Worm (Caenorhabditis elegans) whole organism, L4 larva: ENCODE data around the gene cutl-11.
A peak's percentile ranks its signal among the peaks of the same experiment; 100 is the strongest.

Experiments used
- F10B5.3 ChIP-seq: sonication (generic microtip); optimal IDR thresholded peaks from 2 replicates; lab custom pipeline; 2016; ENCODE audit warnings: mild to moderate bottlenecking, missing genetic modification characterization, missing compliant biosample characterization
- F37D6.2 ChIP-seq: sonication (generic microtip); optimal IDR thresholded peaks from 2 replicates; lab custom pipeline; 2016; ENCODE audit warnings: mild to moderate bottlenecking, missing genetic modification characterization, missing compliant biosample characterization
- F49E8.2 ChIP-seq: sonication (generic microtip); optimal IDR thresholded peaks from 2 replicates; lab custom pipeline; 2016; ENCODE audit warnings: missing compliant biosample characterization, mild to moderate bottlenecking, missing genetic modification characterization, borderline replicate concordance
- Y105C5A.15 ChIP-seq: fragments of 200-800 bp; sonication (Bioruptor generic); IDR thresholded peaks from 2 replicates; pipeline ENCODE4 v1.3.6; 2022; ENCODE audit warnings: missing genetic modification characterization, missing compliant biosample characterization
- Y48G9A.11 ChIP-seq: fragments of 200-800 bp; sonication (Bioruptor generic); IDR thresholded peaks from 2 replicates; pipeline ENCODE4 v1.3.6; 2022; ENCODE audit warnings: missing genetic modification reagents, missing genetic modification characterization, missing compliant biosample characterization
- Y75B8A.6 ChIP-seq: fragments of 200-800 bp; sonication (Bioruptor generic); IDR thresholded peaks from 2 replicates; pipeline ENCODE4 v1.3.6; 2022; ENCODE audit warnings: missing genetic modification reagents, missing genetic modification characterization, missing compliant biosample characterization
- aha-1 ChIP-seq: fragments of 150-350 bp; peaks from one replicate; lab custom pipeline; 2014; ENCODE audit warnings: missing biosample characterization, missing genetic modification characterization
- ceh-20 ChIP-seq: fragments of 200-800 bp; sonication (Bioruptor generic); IDR thresholded peaks from 2 replicates; pipeline ENCODE4 v1.3.6; 2022; ENCODE audit warnings: missing genetic modification reagents, missing genetic modification characterization, missing compliant biosample characterization
- ceh-44 ChIP-seq: fragments of 200-800 bp; sonication (Bioruptor generic); IDR thresholded peaks from 2 replicates; pipeline ENCODE4 v1.3.6; 2022; ENCODE audit warnings: missing genetic modification reagents, missing genetic modification characterization, missing compliant biosample characterization
- cey-2 ChIP-seq: sonication (generic microtip); optimal IDR thresholded peaks from 3 replicates; lab custom pipeline; 2017; ENCODE audit warnings: missing genetic modification characterization, mild to moderate bottlenecking, missing compliant biosample characterization, antibody characterized with exemption, borderline replicate concordance; ENCODE audit not compliant: insufficient read depth
- daf-12 ChIP-seq: fragments of 150-350 bp; optimal IDR thresholded peaks from 2 replicates; lab custom pipeline; 2014; ENCODE audit warnings: missing biosample characterization, missing genetic modification reagents, missing genetic modification characterization
- daf-8 ChIP-seq: fragments of 200-800 bp; sonication (Bioruptor generic); IDR thresholded peaks from 2 replicates; pipeline ENCODE4 v1.3.6; 2022; ENCODE audit warnings: missing genetic modification characterization, missing compliant biosample characterization
- dmd-6 ChIP-seq: fragments of 200-800 bp; sonication (Bioruptor generic); IDR thresholded peaks from 2 replicates; pipeline ENCODE4 v1.3.6; 2022; ENCODE audit warnings: missing genetic modification reagents, missing genetic modification characterization, missing compliant biosample characterization
- dpl-1 ChIP-seq: fragments of 150-350 bp; optimal IDR thresholded peaks from 2 replicates; lab custom pipeline; 2014; ENCODE audit warnings: missing biosample characterization, missing genetic modification reagents, missing genetic modification characterization
- duxl-1 ChIP-seq: sonication (generic microtip); optimal IDR thresholded peaks from 2 replicates; lab custom pipeline; 2016; ENCODE audit warnings: mild to moderate bottlenecking, missing genetic modification characterization, moderate library complexity, missing compliant biosample characterization; ENCODE audit not compliant: poor library complexity
- fos-1 ChIP-seq: fragments of 150-350 bp; optimal IDR thresholded peaks from 2 replicates; lab custom pipeline; 2014; ENCODE audit warnings: missing biosample characterization, missing genetic modification characterization
- gei-8 ChIP-seq: fragments of 200-800 bp; sonication (Bioruptor generic); optimal IDR thresholded peaks from 2 replicates; lab custom pipeline; 2018; ENCODE audit warnings: mild to moderate bottlenecking, missing genetic modification characterization, missing compliant biosample characterization
- hlh-11 ChIP-seq: fragments of 200-800 bp; sonication (Bioruptor generic); optimal IDR thresholded peaks from 2 replicates; lab custom pipeline; 2018; ENCODE audit warnings: mild to moderate bottlenecking, missing genetic modification characterization, missing compliant biosample characterization
- hlh-30 ChIP-seq: sonication (generic microtip); optimal IDR thresholded peaks from 2 replicates; lab custom pipeline; 2017; ENCODE audit warnings: antibody characterized with exemption, mild to moderate bottlenecking, missing genetic modification characterization, missing compliant biosample characterization; ENCODE audit not compliant: insufficient read depth
- jun-1 ChIP-seq: fragments of 150-350 bp; optimal IDR thresholded peaks from 2 replicates; lab custom pipeline; 2014; ENCODE audit warnings: missing biosample characterization, missing genetic modification reagents, missing genetic modification characterization
- lin-1 ChIP-seq: fragments of 200-800 bp; sonication (Bioruptor generic); IDR thresholded peaks from 2 replicates; pipeline ENCODE4 v1.3.6; 2022; ENCODE audit warnings: missing genetic modification reagents, missing genetic modification characterization, missing compliant biosample characterization
- lin-13 ChIP-seq: fragments of 150-350 bp; optimal IDR thresholded peaks from 2 replicates; lab custom pipeline; 2014; ENCODE audit warnings: missing biosample characterization, missing genetic modification reagents, missing genetic modification characterization
- lin-15B ChIP-seq: fragments of 150-350 bp; sonication (generic microtip); optimal IDR thresholded peaks from 3 replicates; lab custom pipeline; 2014; ENCODE audit warnings: missing biosample characterization, missing genetic modification characterization
- lin-39 ChIP-seq: fragments of 150-350 bp; optimal IDR thresholded peaks from 2 replicates; lab custom pipeline; 2014; ENCODE audit warnings: missing biosample characterization, missing genetic modification reagents, missing genetic modification characterization
- lir-3 ChIP-seq: sonication (generic microtip); optimal IDR thresholded peaks from 2 replicates; lab custom pipeline; 2016; ENCODE audit warnings: mild to moderate bottlenecking, missing genetic modification characterization, missing compliant biosample characterization
- nhr-237 ChIP-seq: sonication (generic microtip); optimal IDR thresholded peaks from 2 replicates; lab custom pipeline; 2017; ENCODE audit warnings: missing biosample characterization, missing genetic modification characterization
- nhr-28 ChIP-seq: fragments of 150-350 bp; optimal IDR thresholded peaks from 2 replicates; lab custom pipeline; 2014; ENCODE audit warnings: missing biosample characterization, missing genetic modification characterization
- nhr-41 ChIP-seq: fragments of 200-800 bp; sonication (Bioruptor generic); IDR thresholded peaks from 2 replicates; pipeline ENCODE4 v1.3.6; 2022; ENCODE audit warnings: missing genetic modification reagents, missing genetic modification characterization, missing compliant biosample characterization
- saeg-2 ChIP-seq: fragments of 200-800 bp; sonication (Bioruptor generic); IDR thresholded peaks from 2 replicates; pipeline ENCODE4 v1.3.6; 2022; ENCODE audit warnings: missing genetic modification reagents, missing genetic modification characterization, missing compliant biosample characterization
- sdz-12 ChIP-seq: fragments of 200-800 bp; sonication (Bioruptor generic); optimal IDR thresholded peaks from 2 replicates; lab custom pipeline; 2018; ENCODE audit warnings: mild to moderate bottlenecking, missing genetic modification characterization, missing compliant biosample characterization
- skn-1 ChIP-seq: fragments of 150-350 bp; optimal IDR thresholded peaks from 2 replicates; lab custom pipeline; 2014; ENCODE audit warnings: missing biosample characterization, missing genetic modification characterization
- snpc-1.2 ChIP-seq: fragments of 200-800 bp; sonication (Bioruptor generic); IDR thresholded peaks from 2 replicates; pipeline ENCODE4 v1.3.6; 2022; ENCODE audit warnings: missing genetic modification reagents, missing genetic modification characterization, missing compliant biosample characterization
- snpc-4 ChIP-seq: fragments of 150-350 bp; optimal IDR thresholded peaks from 2 replicates; lab custom pipeline; 2014; ENCODE audit warnings: missing biosample characterization, missing genetic modification characterization
- spr-1 ChIP-seq: sonication (generic microtip); optimal IDR thresholded peaks from 2 replicates; lab custom pipeline; 2016; ENCODE audit warnings: mild to moderate bottlenecking, missing genetic modification characterization, missing compliant biosample characterization
- tag-97 ChIP-seq: fragments of 200-800 bp; sonication (Bioruptor generic); IDR thresholded peaks from 2 replicates; pipeline ENCODE4 v1.3.6; 2022; ENCODE audit warnings: missing genetic modification characterization, missing compliant biosample characterization
- tra-1 ChIP-seq: fragments of 200-800 bp; sonication (Bioruptor generic); IDR thresholded peaks from 2 replicates; pipeline ENCODE4 v1.3.6; 2022; ENCODE audit warnings: missing genetic modification reagents, missing genetic modification characterization, missing compliant biosample characterization
- unc-130 ChIP-seq: sonication (generic microtip); optimal IDR thresholded peaks from 2 replicates; lab custom pipeline; 2016; ENCODE audit warnings: missing genetic modification reagents, missing genetic modification characterization, missing compliant biosample characterization
- unc-39 ChIP-seq: sonication (generic microtip); optimal IDR thresholded peaks from 2 replicates; lab custom pipeline; 2017; ENCODE audit warnings: missing biosample characterization, missing genetic modification characterization
- unc-62 ChIP-seq, 3 experiments: fragments of 150-350 bp in 1 of 3; sonication (generic microtip); optimal IDR thresholded peaks in 2 of 3; peaks in 1 of 3; 1 replicate in 1 of 3; 2 replicates in 2 of 3; lab custom pipeline; 2014 to 2017; ENCODE audit warnings: missing biosample characterization in 3 of 3, missing genetic modification characterization in 3 of 3, missing genetic modification reagents in 3 of 3, missing genotype in 1 of 3
- vab-7 ChIP-seq: fragments of 200-800 bp; sonication (Bioruptor generic); IDR thresholded peaks from 2 replicates; pipeline ENCODE4 v1.3.6; 2022; ENCODE audit warnings: missing genetic modification reagents, missing genetic modification characterization, missing compliant biosample characterization
- zag-1 ChIP-seq: fragments of 150-350 bp; optimal IDR thresholded peaks from 2 replicates; lab custom pipeline; 2014; ENCODE audit warnings: missing biosample characterization, missing genetic modification characterization
- zfp-2 ChIP-seq: sonication (generic microtip); optimal IDR thresholded peaks from 2 replicates; lab custom pipeline; 2016; ENCODE audit warnings: mild to moderate bottlenecking, missing genetic modification characterization, missing compliant biosample characterization
- zfp-3 ChIP-seq: fragments of 200-800 bp; sonication (Bioruptor generic); conservative IDR thresholded peaks from 2 replicates; pipeline ENCODE4 v1.3.6; 2022; ENCODE audit warnings: missing genetic modification reagents, missing genetic modification characterization, missing compliant biosample characterization
- zip-2 ChIP-seq: fragments of 150-350 bp; optimal IDR thresholded peaks from 2 replicates; lab custom pipeline; 2014; ENCODE audit warnings: missing biosample characterization, missing genetic modification characterization
- ztf-11 ChIP-seq: fragments of 150-350 bp; optimal IDR thresholded peaks from 2 replicates; lab custom pipeline; 2014; ENCODE audit warnings: missing biosample characterization, missing genetic modification characterization
- ztf-7 ChIP-seq: fragments of 150-350 bp; optimal IDR thresholded peaks from 2 replicates; lab custom pipeline; 2014; ENCODE audit warnings: missing biosample characterization, missing genetic modification characterization

The cutl-11 gene

DNA sequence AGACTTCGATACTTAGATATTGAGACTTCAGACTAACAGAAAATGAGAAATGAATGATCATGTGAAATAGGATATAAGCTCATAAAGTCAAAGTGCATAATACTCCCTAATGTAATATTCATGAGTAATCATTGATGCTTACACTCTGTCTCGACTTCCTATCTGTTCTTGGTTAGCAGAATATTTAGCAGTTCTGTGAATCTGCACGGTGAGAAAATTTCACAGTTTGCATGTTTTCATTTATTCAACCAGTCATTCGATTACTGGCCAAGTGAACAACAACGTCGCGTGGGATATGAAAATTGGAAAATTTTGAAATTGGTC, 43.2 kb downstream of the cutl-11 start:
- TF ChIP-seq dmd-6 (no peak), ztf-7 (no peak), unc-39 (no peak), gei-8 (no peak), dpl-1 (GFP tag; lab: Kevin White, UChicago) (no peak), zfp-3 (no peak), sdz-12 (GFP tag; lab: Kevin White, UChicago) (no peak), cey-2 (no peak), zag-1 (tag; lab: Kevin White, UChicago) (no peak), F49E8.2 (tag; lab: Kevin White, UChicago) (no peak), vab-7 (no peak), Y75B8A.6 (GFP tag; lab: Robert Waterston, UW) (no peak), hlh-30 (tag; lab: Kevin White, UChicago) (no peak), daf-12 (tag; lab: Kevin White, UChicago) (no peak), snpc-1.2 (GFP tag; lab: Robert Waterston, UW) (no peak), lin-15B (tag; lab: Kevin White, UChicago) (no peak)
- TF ChIP-seq, all 104 proteins: peak for 0

DNA sequence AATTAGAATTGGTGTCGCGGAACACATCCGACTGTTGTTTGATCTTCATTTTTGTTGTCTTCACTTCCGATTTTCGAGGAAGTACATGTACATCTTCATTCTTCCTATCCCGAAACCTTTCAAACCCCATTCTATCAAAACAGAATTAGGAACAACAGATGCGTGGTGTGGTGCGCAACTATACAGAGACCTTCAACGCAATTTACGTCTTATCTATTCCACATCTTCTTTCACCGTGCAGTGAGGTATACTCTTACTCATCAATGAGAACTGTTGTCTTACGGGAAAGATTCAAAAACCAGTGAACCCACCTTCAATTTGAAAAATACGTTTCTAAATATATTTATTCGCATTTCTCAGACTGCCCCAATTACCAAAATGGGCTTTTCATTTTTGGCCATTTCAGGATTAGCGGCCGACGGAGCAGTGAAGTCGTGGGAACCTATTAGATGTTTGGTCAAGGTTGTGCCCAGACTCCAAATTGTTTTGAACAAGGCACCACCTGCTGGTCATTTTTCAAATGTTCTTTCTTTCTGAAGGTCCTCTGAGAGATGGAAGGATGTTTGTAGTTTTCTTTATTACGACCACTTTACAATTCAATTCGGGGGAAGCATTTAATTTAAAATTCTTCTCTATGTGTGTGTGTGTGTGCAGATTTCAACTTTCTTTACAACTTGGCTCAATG, 43.7 kb downstream of the cutl-11 start:
- 0 out of 2 replicates have a peak, but pooled peaks have one; percentile 31 for TF ChIP-seq tra-1
- no peak for TF ChIP-seq snpc-1.2 (GFP tag; lab: Robert Waterston, UW)
- TF ChIP-seq unc-62 (GFP tag; optimal IDR thresholded peaks at IDR 0.05 in 1 of 2; lab: Kevin White, UChicago), result no peak
- no peak for TF ChIP-seq unc-62 (tag; optimal IDR thresholded peaks at IDR 0.05; lab: Kevin White, UChicago)
- TF ChIP-seq aha-1 (tag; lab: Kevin White, UChicago), result peak; percentile 13
- no peak for TF ChIP-seq ztf-11
- TF ChIP-seq nhr-41 (GFP tag; lab: Robert Waterston, UW), result no peak

DNA sequence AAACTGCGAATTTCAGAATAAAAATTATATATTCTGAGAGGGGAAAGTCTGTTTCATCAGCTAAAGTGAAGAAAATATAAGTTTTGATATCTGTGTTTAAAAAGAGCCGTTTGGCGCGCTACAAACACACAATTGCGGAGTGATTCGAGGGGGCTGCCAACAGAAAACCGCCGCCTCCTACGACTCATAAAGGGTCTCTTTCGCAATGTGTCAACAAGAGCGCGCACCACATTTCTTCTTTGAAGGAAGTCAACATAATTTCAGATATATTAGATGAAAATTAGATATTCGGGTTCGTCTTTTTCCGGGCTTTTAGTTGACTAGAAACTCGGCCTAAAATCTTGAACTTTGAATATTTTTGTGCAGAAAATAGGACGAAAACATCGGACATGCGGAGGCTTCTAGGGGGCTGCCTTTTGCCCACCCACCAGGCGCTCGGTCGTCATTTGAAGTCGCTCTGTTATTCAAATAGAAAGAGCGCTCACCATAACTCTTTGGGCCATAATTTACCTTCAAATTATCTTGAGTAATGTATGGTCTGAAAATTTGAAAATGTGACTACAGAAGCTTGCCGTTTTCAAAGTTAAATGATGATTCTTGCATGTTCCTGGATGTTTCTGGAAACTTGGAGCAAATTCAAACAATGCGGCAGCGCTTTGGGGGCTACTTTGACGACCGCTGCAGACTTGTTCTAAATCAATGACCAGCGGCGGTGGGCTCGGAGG, 44.7 kb downstream of the cutl-11 start:
- TF ChIP-seq snpc-4, result no peak
- TF ChIP-seq unc-39, result no peak
- TF ChIP-seq lir-3, result peak; percentile 16
- TF ChIP-seq Y105C5A.15 (GFP tag; lab: Robert Waterston, UW), result no peak
- peak; percentile 93 for TF ChIP-seq zfp-3
- peak; percentile 95 for TF ChIP-seq spr-1 (tag; lab: Kevin White, UChicago)
- TF ChIP-seq skn-1, result no peak
- peak; percentile 94 for TF ChIP-seq saeg-2
- TF ChIP-seq unc-130 (GFP tag; lab: Kevin White, UChicago), result no peak
- TF ChIP-seq nhr-28 (tag; lab: Kevin White, UChicago), result peak; percentile 86
- TF ChIP-seq jun-1, result peak; percentile 74
- TF ChIP-seq ceh-44 (GFP tag; lab: Robert Waterston, UW), result 0 out of 2 replicates have a peak, but pooled peaks have one; percentile 49
- no peak for TF ChIP-seq nhr-41 (GFP tag; lab: Robert Waterston, UW)
- TF ChIP-seq vab-7, result peak; percentile 79; the same call in 1 of the 2 replicates
- TF ChIP-seq zfp-2 (tag; lab: Kevin White, UChicago), result peak; percentile 73
- TF ChIP-seq duxl-1 (tag; lab: Kevin White, UChicago), result peak; percentile 80
- peak; percentile 54; the same call in 1 of the 2 replicates for TF ChIP-seq Y48G9A.11 (GFP tag; lab: Robert Waterston, UW)
- TF ChIP-seq tag-97, result 0 out of 2 replicates have a peak, but pooled peaks have one; percentile 42
- TF ChIP-seq dpl-1 (GFP tag; lab: Kevin White, UChicago), result peak; percentile 72
- TF ChIP-seq nhr-237 (tag; lab: Kevin White, UChicago), result peak; percentile 76
- peak; percentile 80 for TF ChIP-seq fos-1 (tag; lab: Kevin White, UChicago)
- TF ChIP-seq daf-8 (GFP tag; lab: Robert Waterston, UW), result peak; percentile 91
- peak; percentile 47 for TF ChIP-seq zip-2 (tag; lab: Kevin White, UChicago)
- TF ChIP-seq ceh-20 (GFP tag; lab: Robert Waterston, UW), result peak; percentile 97
- peak; percentile 90 for TF ChIP-seq F37D6.2 (tag; lab: Kevin White, UChicago)
- TF ChIP-seq F10B5.3 (tag; lab: Kevin White, UChicago), result peak; percentile 78
- TF ChIP-seq hlh-11, result peak; percentile 98
- peak; percentile 23 for TF ChIP-seq lin-39 (tag; lab: Kevin White, UChicago)
- TF ChIP-seq lin-1 (GFP tag; lab: Robert Waterston, UW), result peak; percentile 69; the same call in 1 of the 2 replicates
- TF ChIP-seq lin-13 (GFP tag; lab: Kevin White, UChicago), result peak; percentile 61
